Fruit fly (Drosophila melanogaster): ENCODE results near the gene CG1792.
A peak's percentile ranks its signal among the peaks of the same experiment; 100 is the strongest.

DNA sequence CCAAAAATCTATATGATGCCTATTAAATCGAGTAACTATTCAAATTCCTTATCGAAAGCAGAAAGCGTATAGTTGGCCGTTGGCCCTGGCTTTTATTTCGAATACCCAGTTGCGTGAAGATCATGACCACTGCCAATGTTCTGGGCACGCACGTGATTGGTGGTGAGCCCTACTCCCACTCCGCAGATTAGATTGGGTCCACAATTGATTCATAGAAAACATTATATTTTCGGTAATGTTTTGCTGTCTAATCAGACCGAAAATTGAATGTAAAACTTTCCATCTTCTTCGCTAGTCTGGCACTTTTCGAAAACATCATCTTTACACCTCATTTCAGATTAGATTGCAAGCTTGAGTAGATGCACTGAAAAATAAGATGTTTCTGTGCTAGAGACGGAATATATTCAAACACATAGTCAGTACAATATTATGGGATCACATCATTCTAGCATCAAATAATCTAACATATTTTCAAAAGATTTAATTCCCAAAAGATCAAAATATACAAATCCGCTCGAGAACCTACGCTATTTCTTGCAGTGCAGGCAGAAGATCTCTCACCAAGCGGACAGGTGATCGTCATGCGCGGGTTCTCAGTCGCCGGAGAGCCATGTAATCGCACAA lies 23.7 kb upstream of the CG1792 start, which contains the start of gene CG1774:
- TF ChIP-seq CG10669 (GFP tag; optimal IDR thresholded peaks at IDR 0.05) (no peak), Eip75B (GFP tag; optimal IDR thresholded peaks at IDR 0.05) (peak; percentile 53), Sox102F (GFP tag; optimal IDR thresholded peaks at IDR 0.05) (no peak), CG11294 (GFP tag; IDR thresholded peaks at IDR 0.05) (peak; percentile 60; the same call in 1 of the 2 replicates), Blimp-1 (GFP tag; optimal IDR thresholded peaks at IDR 0.05) (no peak), lz (GFP tag; optimal IDR thresholded peaks at IDR 0.05) (peak; percentile 71), CG32006 (GFP tag; optimal IDR thresholded peaks at IDR 0.05) (no peak), salr (GFP tag; optimal IDR thresholded peaks at IDR 0.05) (no peak), CG16779 (tag; optimal IDR thresholded peaks at IDR 0.05) (peak; percentile 39), Hr39 (GFP tag; optimal IDR thresholded peaks at IDR 0.05) (peak; percentile 65), CG3032 (tag; optimal IDR thresholded peaks at IDR 0.05) (peak; percentile 1), CG15336 (GFP tag; IDR thresholded peaks at IDR 0.05) (peak; percentile 79), dac (GFP tag; optimal IDR thresholded peaks at IDR 0.05) (no peak), vri (GFP tag; optimal IDR thresholded peaks at IDR 0.05) (peak; percentile 87)
